Fruit fly (Drosophila melanogaster): Measurements from ENCODE around the gene S6kII.
A peak's percentile ranks its signal among the peaks of the same experiment; 100 is the strongest.

The S6kII gene

dm6 chrX:22491028-22491769 is 38.6 kb upstream of the S6kII start (continued):
- peak; percentile 83 for TF ChIP-seq CG18619 (GFP tag; optimal IDR thresholded peaks at IDR 0.05)
- TF ChIP-seq CG7357 (GFP tag; IDR thresholded peaks at IDR 0.05): no peak
- no peak for TF ChIP-seq Lpt (GFP tag; optimal IDR thresholded peaks at IDR 0.05)
- no peak; the same call in 3 of the 4 replicates for TF ChIP-seq Gug (GFP tag; IDR thresholded peaks at IDR 0.05)
- no peak for TF ChIP-seq Dfd (GFP tag; optimal IDR thresholded peaks at IDR 0.05)
- TF ChIP-seq dmrt11E (tag; optimal IDR thresholded peaks at IDR 0.05): peak; percentile 53
- TF ChIP-seq CG9609 (GFP tag; optimal IDR thresholded peaks at IDR 0.05): no peak
- no peak for TF ChIP-seq CG16779 (GFP tag; IDR thresholded peaks at IDR 0.05)
- no peak for TF ChIP-seq Bteb2 (GFP tag; optimal IDR thresholded peaks at IDR 0.05)
- peak; percentile 28 for TF ChIP-seq zfh2 (GFP tag; optimal IDR thresholded peaks at IDR 0.05)
- TF ChIP-seq CG4282 (GFP tag; optimal IDR thresholded peaks at IDR 0.05): no peak
- TF ChIP-seq CG1647 (GFP tag; optimal IDR thresholded peaks at IDR 0.05): no peak
- peak; percentile 21; the same call in 1 of the 2 replicates for TF ChIP-seq CG13287 (GFP tag; IDR thresholded peaks at IDR 0.05; ENCODE audit: partially characterized antibody)
- TF ChIP-seq Oaz (GFP tag; IDR thresholded peaks at IDR 0.05): no peak
- TF ChIP-seq kay (GFP tag; optimal IDR thresholded peaks at IDR 0.05): peak; percentile 13
- TF ChIP-seq CG32767 (GFP tag; IDR thresholded peaks at IDR 0.05): no peak
- no peak for TF ChIP-seq Xrp1 (GFP tag; IDR thresholded peaks at IDR 0.05)
- TF ChIP-seq CG10366 (GFP tag; IDR thresholded peaks at IDR 0.05): no peak
- peak; percentile 83 for TF ChIP-seq CG9437 (GFP tag; optimal IDR thresholded peaks at IDR 0.05)
- TF ChIP-seq cad (GFP tag; optimal IDR thresholded peaks at IDR 0.05): no peak
- peak; percentile 27 for TF ChIP-seq Blimp-1 (GFP tag; optimal IDR thresholded peaks at IDR 0.05)
- no peak for TF ChIP-seq stc (GFP tag; IDR thresholded peaks at IDR 0.05)
- no peak for TF ChIP-seq knrl (GFP tag; IDR thresholded peaks at IDR 0.05; ENCODE audit: partially characterized antibody)
- peak; percentile 21 for TF ChIP-seq CG8281 (tag; optimal IDR thresholded peaks at IDR 0.05)
- peak; percentile 73 for TF ChIP-seq CG18262 (tag; optimal IDR thresholded peaks at IDR 0.05)
- peak; percentile 50 for TF ChIP-seq tgo (GFP tag; IDR thresholded peaks at IDR 0.05)
- TF ChIP-seq CG2678 (tag; optimal IDR thresholded peaks at IDR 0.05): peak; percentile 86
- peak; percentile 1 for TF ChIP-seq CG33557 (GFP tag; optimal IDR thresholded peaks at IDR 0.05)
- TF ChIP-seq emc (GFP tag; optimal IDR thresholded peaks at IDR 0.05): no peak
- TF ChIP-seq gsb (GFP tag; IDR thresholded peaks at IDR 0.05): no peak
- TF ChIP-seq Six4 (GFP tag; optimal IDR thresholded peaks at IDR 0.05): peak; percentile 46
- peak; percentile 49 for TF ChIP-seq org-1 (GFP tag; optimal IDR thresholded peaks at IDR 0.05)
- TF ChIP-seq CG2116 (GFP tag; optimal IDR thresholded peaks at IDR 0.05): peak; percentile 30
- TF ChIP-seq Hr78 (GFP tag; optimal IDR thresholded peaks at IDR 0.05): peak in 1 of 2 experiments; percentile 30
- no peak for TF ChIP-seq danr (GFP tag; IDR thresholded peaks at IDR 0.05)
- TF ChIP-seq tin (GFP tag; optimal IDR thresholded peaks at IDR 0.05): peak; percentile 48
- no peak for TF ChIP-seq Sin3A (optimal IDR thresholded peaks at IDR 0.05)
- no peak for TF ChIP-seq Ravus (GFP tag; IDR thresholded peaks at IDR 0.05)
- TF ChIP-seq D (optimal IDR thresholded peaks at IDR 0.05): no peak
- peak; percentile 65 for TF ChIP-seq D (GFP tag; optimal IDR thresholded peaks at IDR 0.05)
- no peak for TF ChIP-seq pan (optimal IDR thresholded peaks at IDR 0.05)
- no peak for TF ChIP-seq pan (GFP tag; optimal IDR thresholded peaks at IDR 0.05 in 1 of 2, IDR thresholded peaks at IDR 0.05 in 1 of 2)
- TF ChIP-seq z (GFP tag; IDR thresholded peaks at IDR 0.05): no peak
- TF ChIP-seq sug (tag; optimal IDR thresholded peaks at IDR 0.05): peak; percentile 78
- TF ChIP-seq CG10543 (GFP tag; optimal IDR thresholded peaks at IDR 0.05): peak; percentile 45
- TF ChIP-seq Taf1 (GFP tag; IDR thresholded peaks at IDR 0.05): no peak
- no peak for TF ChIP-seq fd102C (GFP tag; optimal IDR thresholded peaks at IDR 0.05)
- TF ChIP-seq Usf (GFP tag; optimal IDR thresholded peaks at IDR 0.05): peak; percentile 62
- TF ChIP-seq NC2β (GFP tag; optimal IDR thresholded peaks at IDR 0.05): no peak
- TF ChIP-seq Lim3 (GFP tag; IDR thresholded peaks at IDR 0.05): no peak
- TF ChIP-seq p53 (GFP tag; optimal IDR thresholded peaks at IDR 0.05): no peak
- TF ChIP-seq lbe (GFP tag; optimal IDR thresholded peaks at IDR 0.05): no peak
